Fruit fly (Drosophila melanogaster) whole organism, pupa: ENCODE data around the gene Nup205.

ENCODE experiments used
- CG10348 ChIP-seq: fragments of 200-800 bp; sonication (Bioruptor generic); IDR thresholded peaks from 2 replicates; pipeline ENCODE4 v1.3.6; 2022; ENCODE audit warnings: missing biosample characterization, missing genetic modification characterization
- CG13204 ChIP-seq: fragments of 200-800 bp; sonication (Bioruptor generic); optimal IDR thresholded peaks from 2 replicates; lab custom pipeline; 2018; ENCODE audit warnings: missing biosample characterization, mild to moderate bottlenecking, missing genetic modification characterization, moderate library complexity
- CG17806 ChIP-seq: fragments of 200-800 bp; sonication (Bioruptor generic); optimal IDR thresholded peaks from 2 replicates; lab custom pipeline; 2018; ENCODE audit warnings: missing biosample characterization, mild to moderate bottlenecking, missing genetic modification characterization, moderate library complexity
- CG32121 ChIP-seq: fragments of 200-800 bp; sonication (Bioruptor generic); IDR thresholded peaks from 2 replicates; pipeline ENCODE4 v1.3.6; 2022; ENCODE audit warnings: missing biosample characterization, missing genetic modification characterization
- D1 ChIP-seq: fragments of 200-800 bp; sonication (Bioruptor generic); optimal IDR thresholded peaks from 2 replicates; lab custom pipeline; 2018; ENCODE audit warnings: missing biosample characterization, mild to moderate bottlenecking, missing genetic modification characterization, moderate library complexity
- EcR ChIP-seq: fragments of 200-800 bp; sonication (Bioruptor generic); optimal IDR thresholded peaks from 3 replicates; lab custom pipeline; 2019; ENCODE audit warnings: missing biosample characterization, missing genetic modification characterization, mild to moderate bottlenecking, moderate library complexity, missing genetic modification reagents
- Ets98B ChIP-seq: fragments of 200-800 bp; sonication (Bioruptor generic); IDR thresholded peaks from 2 replicates; pipeline ENCODE4 v1.3.6; 2022; ENCODE audit warnings: missing biosample characterization, missing genetic modification characterization
- rn ChIP-seq: fragments of 200-800 bp; sonication (Bioruptor generic); IDR thresholded peaks from 2 replicates; pipeline ENCODE4 v1.3.6; 2022; ENCODE audit warnings: missing biosample characterization, missing genetic modification characterization

DNA sequence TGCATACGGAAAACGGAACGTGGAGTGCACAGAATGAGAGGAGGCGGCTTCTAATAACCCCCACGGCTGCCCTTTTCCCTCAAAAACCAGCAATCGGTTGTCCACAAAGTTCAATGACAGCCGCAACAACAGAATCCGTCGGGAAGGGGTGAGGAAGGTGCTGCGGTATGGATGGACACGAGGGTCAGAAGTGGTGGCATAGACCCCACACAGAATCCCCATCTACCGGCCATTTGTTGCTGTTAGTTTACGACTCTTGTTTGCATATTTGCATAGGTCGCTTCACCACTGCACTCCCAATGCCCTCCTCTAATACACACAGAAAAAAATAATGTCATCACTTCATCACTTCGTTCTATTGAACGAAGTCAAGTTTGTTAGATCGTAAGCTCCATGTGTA, 12.9 kb upstream of the Nup205 start:
- TF ChIP-seq rn (GFP tag; lab: Robert Waterston, UW) (no peak), EcR (no peak), CG32121 (GFP tag; lab: Robert Waterston, UW) (no peak), CG13204 (GFP tag; lab: Kevin White, UChicago) (no peak), Ets98B (GFP tag; lab: Robert Waterston, UW) (no peak), CG17806 (tag; lab: Kevin White, UChicago) (no peak), CG10348 (no peak), D1 (tag; lab: Kevin White, UChicago) (no peak)
